Fruit fly (Drosophila melanogaster) S2 (cell line): ENCODE data around the gene Cse1.

Source experiments
- CG8478 ChIP-seq: fragments of >200 bp; optimal IDR thresholded peaks from 2 replicates; lab custom pipeline; 2018
- CTCF ChIP-seq, 2 experiments: fragments of >200 bp; optimal IDR thresholded peaks; 2 replicates each; lab custom pipeline; 2018

- TF ChIP-seq CG8478 (lab: Kevin White, UChicago) (no peak), CTCF (optimal IDR thresholded peaks at IDR 0.05; lab: Kevin White, UChicago) (no peak)
Measured at dm6 chr2L:16790671-16791270, 34.2 kb downstream of the Cse1 start, which contains the start of gene Cyt-b5-r.
